Worm (Caenorhabditis elegans) whole organism, early embryonic: ENCODE data around the gene ZK470.2.

ENCODE experiments used
- aly-1 ChIP-seq: sonication (generic microtip); optimal IDR thresholded peaks from 2 replicates; lab custom pipeline; 2016; ENCODE audit warnings: missing genetic modification characterization, missing compliant biosample characterization
- ama-1 ChIP-seq: fragments of 150-350 bp; optimal IDR thresholded peaks from 2 replicates; lab custom pipeline; 2014
- hmbx-1 ChIP-seq: sonication (generic microtip); optimal IDR thresholded peaks from 2 replicates; lab custom pipeline; 2016; ENCODE audit warnings: mild to moderate bottlenecking, missing genetic modification characterization, missing compliant biosample characterization
- hmg-4 ChIP-seq: fragments of 200-800 bp; sonication (Bioruptor generic); optimal IDR thresholded peaks from 2 replicates; lab custom pipeline; 2018; ENCODE audit warnings: mild to moderate bottlenecking, missing genetic modification characterization, missing compliant biosample characterization
- hnd-1 ChIP-seq: sonication (generic microtip); optimal IDR thresholded peaks from 2 replicates; lab custom pipeline; 2016; ENCODE audit warnings: missing genetic modification characterization, missing compliant biosample characterization
- tbx-37 ChIP-seq: fragments of 200-800 bp; sonication (Bioruptor generic); conservative IDR thresholded peaks from 2 replicates; pipeline ENCODE4 v1.3.6; 2022; ENCODE audit warnings: missing genetic modification reagents, missing genetic modification characterization, missing compliant biosample characterization
- tra-4 ChIP-seq: sonication (generic microtip); optimal IDR thresholded peaks from 2 replicates; lab custom pipeline; 2017; ENCODE audit warnings: missing genetic modification characterization, missing compliant biosample characterization

DNA sequence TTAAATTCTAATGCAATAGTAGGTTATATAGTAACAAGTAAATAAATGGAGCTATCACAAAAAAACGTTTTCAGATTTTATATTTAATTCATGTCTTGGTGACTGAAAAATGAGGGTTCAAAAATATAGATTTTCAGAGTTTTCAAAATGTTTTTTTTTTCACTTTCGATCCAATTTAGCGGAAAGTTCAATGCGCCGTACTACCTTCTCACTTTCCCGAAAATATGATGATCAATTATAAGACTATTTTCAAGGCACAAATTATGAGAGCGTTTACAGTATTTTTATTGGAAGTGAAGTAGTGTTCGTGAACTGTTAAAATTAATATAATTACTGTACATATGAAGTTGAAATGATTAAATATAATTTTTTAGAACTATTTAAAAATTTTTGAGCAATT lies 58.1 kb downstream of the ZK470.2 start:
- TF ChIP-seq ama-1 (lab: Kevin White, UChicago) (no peak), aly-1 (tag; lab: Kevin White, UChicago) (no peak), hnd-1 (tag; lab: Kevin White, UChicago) (no peak), tbx-37 (no peak), hmg-4 (GFP tag; lab: Kevin White, UChicago) (no peak), hmbx-1 (tag; lab: Kevin White, UChicago) (no peak), tra-4 (tag; lab: Kevin White, UChicago) (no peak)
